In the genomic region with DNA sequence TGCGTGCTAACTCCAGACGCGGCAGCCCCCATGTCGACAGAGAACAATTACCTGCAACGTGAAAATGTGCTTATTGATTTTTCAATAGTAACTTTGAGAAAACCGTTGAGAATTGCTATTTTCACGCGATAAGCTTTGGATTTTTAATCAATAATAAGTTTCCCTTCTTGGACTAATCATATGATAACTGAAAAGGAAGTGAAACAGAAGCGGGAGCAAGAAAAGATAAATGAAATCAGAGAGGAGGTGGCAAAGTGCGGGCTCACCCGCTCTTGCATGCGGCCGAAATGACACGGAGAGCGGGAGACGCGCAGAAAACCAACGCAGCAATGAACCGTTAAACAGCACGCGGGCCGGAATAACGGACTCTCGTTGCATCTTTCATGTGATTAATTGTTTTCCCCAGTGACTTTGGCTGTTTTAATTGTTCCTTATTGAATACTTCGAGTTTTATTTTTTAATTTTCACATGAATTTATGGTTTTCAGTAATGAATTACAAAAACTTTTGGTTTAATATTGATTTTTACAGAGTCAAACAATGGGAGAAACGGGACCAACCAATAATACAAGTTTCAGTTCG, we compare ENCODE assay signal across 5 worm cellular contexts.
TF ChIP-seq lines count a peak whose summit lies in the region.

A gene (minus strand): TSS at position 51 of the 581 bp plus-strand sequence.
A gene (plus strand): TSS at position 531 of the 581 bp plus-strand sequence.

TF ChIP-seq in whole organism, L1 larva, 84 proteins besides CTCF, POLR2A, EP300 and RAD21 (continues in another document):
- TF ChIP-seq nhr-28 (tag; optimal IDR thresholded peaks at IDR 0.05; lab: Kevin White, UChicago): no peak
- TF ChIP-seq lin-14 (GFP tag; optimal IDR thresholded peaks at IDR 0.05; lab: Kevin White, UChicago): peak; percentile 53
- no peak for TF ChIP-seq ama-1 (optimal IDR thresholded peaks at IDR 0.05; lab: Kevin White, UChicago)
- no peak for TF ChIP-seq tlp-1 (tag; optimal IDR thresholded peaks at IDR 0.05; lab: Kevin White, UChicago)
- TF ChIP-seq lin-35 (GFP tag; optimal IDR thresholded peaks at IDR 0.05; lab: Kevin White, UChicago): peak; percentile 27 to 55
- TF ChIP-seq pag-3 (tag; optimal IDR thresholded peaks at IDR 0.05; lab: Kevin White, UChicago; ENCODE audit: borderline replicate concordance, insufficient read depth): no peak
- TF ChIP-seq aly-2 (tag; optimal IDR thresholded peaks at IDR 0.05; lab: Kevin White, UChicago): no peak
- TF ChIP-seq unc-30 (tag; optimal IDR thresholded peaks at IDR 0.05; lab: Kevin White, UChicago): no peak
- no peak for TF ChIP-seq nhr-12 (tag; optimal IDR thresholded peaks at IDR 0.05; lab: Kevin White, UChicago)
- TF ChIP-seq vab-15 (tag; optimal IDR thresholded peaks at IDR 0.05; lab: Kevin White, UChicago): no peak
- TF ChIP-seq snpc-4 (tag; optimal IDR thresholded peaks at IDR 0.05; lab: Kevin White, UChicago): peak; percentile 18
- TF ChIP-seq ets-5 (GFP tag; IDR thresholded peaks at IDR 0.05; lab: Robert Waterston, UW): no peak
- no peak for TF ChIP-seq unc-98 (GFP tag; IDR thresholded peaks at IDR 0.05; lab: Robert Waterston, UW)
- TF ChIP-seq dpl-1 (GFP tag; optimal IDR thresholded peaks at IDR 0.05; lab: Kevin White, UChicago): peak in 1 of 3 experiments; percentile 32
- peak in 1 of 3 experiments; percentile 62 for TF ChIP-seq ceh-82 (tag; optimal IDR thresholded peaks at IDR 0.05; lab: Kevin White, UChicago)
- peak; percentile 2 for TF ChIP-seq lin-15B (tag; optimal IDR thresholded peaks at IDR 0.05; lab: Kevin White, UChicago)
- no peak for TF ChIP-seq isw-1 (GFP tag; IDR thresholded peaks at IDR 0.05; lab: Robert Waterston, UW)

TF ChIP-seq in whole organism, L3 larva, 47 proteins besides CTCF, POLR2A, EP300 and RAD21:
- TF ChIP-seq elt-2 (tag; optimal IDR thresholded peaks at IDR 0.05; lab: Kevin White, UChicago): peak; percentile 45
- TF ChIP-seq lin-15B (tag; optimal IDR thresholded peaks at IDR 0.05; lab: Kevin White, UChicago): peak; percentile 52
- peak; percentile 45 for TF ChIP-seq pha-4 (tag; optimal IDR thresholded peaks at IDR 0.05; lab: Kevin White, UChicago)
- TF ChIP-seq hmg-11 (tag; optimal IDR thresholded peaks at IDR 0.05; lab: Kevin White, UChicago): peak; percentile 22
- peak; percentile 76 for TF ChIP-seq lin-39 (tag; optimal IDR thresholded peaks at IDR 0.05; lab: Kevin White, UChicago)
- no peak for TF ChIP-seq fkh-10 (GFP tag; optimal IDR thresholded peaks at IDR 0.05; lab: Kevin White, UChicago)
- no peak for TF ChIP-seq ZK546.5 (tag; optimal IDR thresholded peaks at IDR 0.05; lab: Kevin White, UChicago)
- TF ChIP-seq sea-2 (GFP tag; optimal IDR thresholded peaks at IDR 0.05; lab: Kevin White, UChicago): no peak
- peak; percentile 27 for TF ChIP-seq snpc-4 (tag; optimal IDR thresholded peaks at IDR 0.05; lab: Kevin White, UChicago)
- peak; percentile 9 for TF ChIP-seq ceh-28 (tag; optimal IDR thresholded peaks at IDR 0.05; lab: Kevin White, UChicago)
- peak; percentile 43 for TF ChIP-seq egl-5 (tag; optimal IDR thresholded peaks at IDR 0.05; lab: Kevin White, UChicago)
- no peak for TF ChIP-seq mdl-1 (tag; optimal IDR thresholded peaks at IDR 0.05; lab: Kevin White, UChicago)

TF ChIP-seq in whole organism, early embryonic, 17 proteins besides CTCF, POLR2A, EP300 and RAD21:
- TF ChIP-seq F13C5.2 (tag; optimal IDR thresholded peaks at IDR 0.05; lab: Kevin White, UChicago): peak; percentile 17
- no peak for TF ChIP-seq aly-1 (tag; optimal IDR thresholded peaks at IDR 0.05; lab: Kevin White, UChicago)

TF ChIP-seq in whole organism, midembryonic, 9 proteins besides CTCF, POLR2A, EP300 and RAD21:
- TF ChIP-seq med-1 (GFP tag; optimal IDR thresholded peaks at IDR 0.05; lab: Kevin White, UChicago; ENCODE audit: insufficient read depth) (no peak), T22C8.4 (GFP tag; IDR thresholded peaks at IDR 0.05; lab: Robert Waterston, UW) (0 out of 2 replicates have a peak, but pooled peaks have one; percentile 39)
TF ChIP-seq in whole organism, midembryonic: peak in this region for 1.

TF ChIP-seq in whole organism, young adult, 124 proteins besides CTCF, POLR2A, EP300 and RAD21:
- TF ChIP-seq ama-1 (optimal IDR thresholded peaks at IDR 0.05; lab: Kevin White, UChicago) (no peak), ama-1 (GFP tag; optimal IDR thresholded peaks at IDR 0.05; lab: Kevin White, UChicago) (no peak), K11D2.4 (GFP tag; IDR thresholded peaks at IDR 0.05; lab: Robert Waterston, UW) (no peak), egrh-3 (GFP tag; IDR thresholded peaks at IDR 0.05; lab: Robert Waterston, UW) (no peak), ekl-4 (GFP tag; IDR thresholded peaks at IDR 0.05; lab: Robert Waterston, UW) (no peak), Y95B8A.8 (GFP tag; IDR thresholded peaks at IDR 0.05; lab: Robert Waterston, UW) (no peak), tbp1 (GFP tag; optimal IDR thresholded peaks at IDR 0.05; lab: Kevin White, UChicago) (no peak), attf-5 (GFP tag; optimal IDR thresholded peaks at IDR 0.05; lab: Kevin White, UChicago) (peak; percentile 35), T07F8.4 (tag; optimal IDR thresholded peaks at IDR 0.05; lab: Kevin White, UChicago) (no peak), attf-3 (GFP tag; conservative IDR thresholded peaks at IDR 0.05; lab: Robert Waterston, UW) (peak; percentile 90), mel-28 (tag; optimal IDR thresholded peaks at IDR 0.05; lab: Kevin White, UChicago; ENCODE audit: borderline replicate concordance) (no peak), zfh-2 (GFP tag; conservative IDR thresholded peaks at IDR 0.05; lab: Robert Waterston, UW) (peak; percentile 36; the same call in 1 of the 2 replicates), cebp-1 (GFP tag; IDR thresholded peaks at IDR 0.05; lab: Robert Waterston, UW) (no peak), cebp-1 (tag; optimal IDR thresholded peaks at IDR 0.05; lab: Kevin White, UChicago) (peak; percentile 38), B0336.3 (GFP tag; IDR thresholded peaks at IDR 0.05; lab: Robert Waterston, UW) (no peak), ceh-91 (GFP tag; IDR thresholded peaks at IDR 0.05; lab: Robert Waterston, UW) (no peak), madf-8 (GFP tag; conservative IDR thresholded peaks at IDR 0.05; lab: Robert Waterston, UW) (no peak), dpff-1 (tag; optimal IDR thresholded peaks at IDR 0.05; lab: Kevin White, UChicago) (no peak), nhr-120 (GFP tag; IDR thresholded peaks at IDR 0.05; lab: Robert Waterston, UW) (no peak), aptf-3 (GFP tag; IDR thresholded peaks at IDR 0.05; lab: Robert Waterston, UW) (no peak), ztf-28 (GFP tag; IDR thresholded peaks at IDR 0.05; lab: Robert Waterston, UW) (no peak), dox-1 (GFP tag; IDR thresholded peaks at IDR 0.05; lab: Robert Waterston, UW) (no peak), lsl-1 (GFP tag; optimal IDR thresholded peaks at IDR 0.05; lab: Kevin White, UChicago) (no peak), Y79H2A.3 (GFP tag; conservative IDR thresholded peaks at IDR 0.05; lab: Robert Waterston, UW) (no peak), let-607 (tag; optimal IDR thresholded peaks at IDR 0.05; lab: Kevin White, UChicago) (peak; percentile 90 to 92), aptf-2 (GFP tag; conservative IDR thresholded peaks at IDR 0.05; lab: Robert Waterston, UW) (no peak), F49E8.2 (tag; optimal IDR thresholded peaks at IDR 0.05; lab: Kevin White, UChicago; ENCODE audit: insufficient read depth) (no peak), nhr-80 (tag; optimal IDR thresholded peaks at IDR 0.05; lab: Kevin White, UChicago) (peak; percentile 58), mcd-1 (GFP tag; IDR thresholded peaks at IDR 0.05; lab: Robert Waterston, UW) (0 out of 2 replicates have a peak, but pooled peaks have one; percentile 8), rcor-1 (GFP tag; IDR thresholded peaks at IDR 0.05; lab: Robert Waterston, UW) (no peak), F57C9.4 (tag; optimal IDR thresholded peaks at IDR 0.05; lab: Kevin White, UChicago) (no peak), him-1 (tag; optimal IDR thresholded peaks at IDR 0.05; lab: Kevin White, UChicago) (no peak)
TF ChIP-seq in whole organism, young adult: peak in this region for 7.
